Worm (Caenorhabditis elegans): ENCODE data around the gene fbxb-83.

DNA sequence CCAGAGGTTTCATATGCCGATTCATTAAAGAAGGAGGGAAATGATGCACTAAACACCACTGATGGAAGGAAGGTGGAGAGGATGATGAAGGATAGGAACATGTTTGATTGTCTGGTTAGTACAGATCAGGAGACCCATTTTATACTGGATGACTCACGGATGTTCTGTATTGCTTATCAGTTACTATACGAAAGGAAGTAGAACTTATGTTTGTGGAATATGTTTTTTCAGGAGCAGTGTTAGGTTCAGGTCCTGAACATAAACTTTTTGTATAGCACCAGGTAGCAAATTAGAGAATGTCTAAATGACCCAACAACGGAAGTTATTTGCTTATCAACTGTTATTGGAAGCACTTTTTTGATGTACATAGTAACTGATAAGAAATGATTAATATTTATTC, 30.7 kb upstream of the fbxb-83 start, which contains the start of gene clec-148:
- TF ChIP-seq nhr-12 (tag; optimal IDR thresholded peaks at IDR 0.05): no peak
- no peak for TF ChIP-seq mef-2 (tag; optimal IDR thresholded peaks at IDR 0.05)
- TF ChIP-seq elt-3 (tag; optimal IDR thresholded peaks at IDR 0.05): no peak
- TF ChIP-seq blmp-1 (tag; optimal IDR thresholded peaks at IDR 0.05): no peak
- TF ChIP-seq jun-1 (tag; optimal IDR thresholded peaks at IDR 0.05): no peak
- no peak for TF ChIP-seq mdl-1 (tag; optimal IDR thresholded peaks at IDR 0.05)
- no peak for TF ChIP-seq unc-62 (GFP tag; optimal IDR thresholded peaks at IDR 0.05)
- TF ChIP-seq skn-1 (tag; optimal IDR thresholded peaks at IDR 0.05): no peak
